Worm (Caenorhabditis elegans): ENCODE measurements around the gene C01B10.11.

ce11 chrIV:6631704-6632272, 26.0 kb upstream of the C01B10.11 start, which contains the start of the genes cest-5.1 and C01B10.9:
- TF ChIP-seq aly-2 (tag; optimal IDR thresholded peaks at IDR 0.05): no peak
- TF ChIP-seq nhr-28 (tag; optimal IDR thresholded peaks at IDR 0.05): peak; percentile 31
- TF ChIP-seq ceh-32 (tag; optimal IDR thresholded peaks at IDR 0.05; ENCODE audit: poor library complexity): no peak
- peak; percentile 88 for TF ChIP-seq unc-130 (GFP tag; optimal IDR thresholded peaks at IDR 0.05)
- TF ChIP-seq tag-97 (GFP tag; IDR thresholded peaks at IDR 0.05): no peak
- TF ChIP-seq nhr-111 (GFP tag; optimal IDR thresholded peaks at IDR 0.05): no peak
